Fruit fly (Drosophila melanogaster) whole organism, adult: ENCODE results near the gene CASK.

Source experiments
- CG11617 ChIP-seq: fragments of 200-800 bp; sonication (Bioruptor generic); optimal IDR thresholded peaks from 2 replicates; lab custom pipeline; 2017; ENCODE audit warnings: mild to moderate bottlenecking, missing biosample characterization, missing genetic modification reagents, missing genetic modification characterization
- CG14711 ChIP-seq: fragments of 200-800 bp; sonication (Bioruptor generic); optimal IDR thresholded peaks from 2 replicates; lab custom pipeline; 2018; ENCODE audit warnings: missing biosample characterization, mild to moderate bottlenecking, missing genetic modification characterization, moderate library complexity
- CG1620 ChIP-seq: fragments of 200-800 bp; sonication (Bioruptor generic); optimal IDR thresholded peaks from 2 replicates; lab custom pipeline; 2016; ENCODE audit warnings: missing biosample characterization, missing genetic modification characterization
- CG33017 ChIP-seq: fragments of 200-800 bp; sonication (Bioruptor generic); optimal IDR thresholded peaks from 2 replicates; lab custom pipeline; 2018; ENCODE audit warnings: missing biosample characterization, mild to moderate bottlenecking, missing genetic modification characterization, moderate library complexity
- CG7101 ChIP-seq: fragments of 200-800 bp; sonication (Bioruptor generic); optimal IDR thresholded peaks from 2 replicates; lab custom pipeline; 2018; ENCODE audit warnings: missing biosample characterization, mild to moderate bottlenecking, missing genetic modification characterization, moderate library complexity
- Clk ChIP-seq: fragments of 200-800 bp; sonication (Bioruptor generic); optimal IDR thresholded peaks from 2 replicates; lab custom pipeline; 2017; ENCODE audit warnings: missing biosample characterization, missing genetic modification characterization
- Hr96 ChIP-seq: fragments of 200-800 bp; sonication (Bioruptor generic); optimal IDR thresholded peaks from 2 replicates; lab custom pipeline; 2016; ENCODE audit warnings: missing biosample characterization, missing genetic modification characterization
- cic ChIP-seq: fragments of 200-800 bp; sonication (Bioruptor generic); optimal IDR thresholded peaks from 2 replicates; lab custom pipeline; 2017; ENCODE audit warnings: missing biosample characterization, mild to moderate bottlenecking, missing genetic modification characterization, moderate library complexity
- kay ChIP-seq: fragments of 200-800 bp; sonication (Bioruptor generic); peaks from one replicate; lab custom pipeline; 2016; ENCODE audit warnings: missing biosample characterization, missing genetic modification characterization, borderline replicate concordance
- ovo ChIP-seq: fragments of 200-800 bp; sonication (Bioruptor generic); optimal IDR thresholded peaks from 2 replicates; lab custom pipeline; 2016; ENCODE audit warnings: missing biosample characterization, missing genetic modification characterization
- pad ChIP-seq: fragments of 200-800 bp; sonication (Bioruptor generic); optimal IDR thresholded peaks from 3 replicates; lab custom pipeline; 2017; ENCODE audit warnings: missing biosample characterization, missing genetic modification characterization, mild to moderate bottlenecking, moderate library complexity, missing genetic modification reagents
- tj ChIP-seq: fragments of 200-800 bp; sonication (Bioruptor generic); optimal IDR thresholded peaks from 3 replicates; lab custom pipeline; 2017; ENCODE audit warnings: missing biosample characterization, mild to moderate bottlenecking, missing genetic modification characterization, moderate library complexity
- toe ChIP-seq: fragments of 200-800 bp; sonication (Bioruptor generic); optimal IDR thresholded peaks from 2 replicates; lab custom pipeline; 2016; ENCODE audit warnings: missing biosample characterization, missing genetic modification characterization

DNA sequence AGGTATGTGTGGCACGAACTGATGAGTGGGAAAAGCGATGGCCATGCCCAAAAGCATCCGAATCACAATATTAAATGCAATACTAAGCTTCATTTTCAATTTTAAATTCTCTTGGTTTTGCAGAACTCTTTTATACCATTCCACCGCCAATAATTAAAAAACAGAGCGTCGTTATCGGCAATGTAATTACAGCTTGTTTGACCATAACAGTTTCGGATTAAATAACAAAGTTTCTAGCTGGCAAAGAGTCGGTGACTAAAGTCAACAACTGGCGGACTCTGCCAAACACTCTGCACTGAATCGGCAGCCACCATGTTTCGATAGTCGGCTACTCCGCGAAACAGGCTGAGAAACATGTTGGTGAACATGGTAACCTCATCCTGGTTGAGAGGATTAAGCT, 85.2 kb downstream of the CASK start, which contains the start of gene CG42870:
- TF ChIP-seq toe (GFP tag; lab: Kevin White, UChicago) (no peak), CG14711 (tag; lab: Kevin White, UChicago) (no peak), cic (GFP tag; lab: Kevin White, UChicago) (no peak), pad (no peak), Hr96 (GFP tag; lab: Kevin White, UChicago) (no peak), Clk (GFP tag; lab: Kevin White, UChicago) (no peak), CG7101 (tag; lab: Kevin White, UChicago) (no peak), kay (GFP tag; lab: Kevin White, UChicago) (no peak), CG11617 (GFP tag; lab: Kevin White, UChicago) (no peak), ovo (GFP tag; lab: Kevin White, UChicago) (no peak), CG33017 (tag; lab: Kevin White, UChicago) (no peak), tj (GFP tag; lab: Kevin White, UChicago) (no peak), CG1620 (no peak)
